Worm (Caenorhabditis elegans) whole organism, late embryonic: ENCODE results near the gene faah-3.

Experiments
- C08G9.2 ChIP-seq: sonication (generic microtip); optimal IDR thresholded peaks from 2 replicates; lab custom pipeline; 2016; ENCODE audit warnings: mild to moderate bottlenecking, missing genetic modification characterization, moderate library complexity, missing compliant biosample characterization
- C38D4.7 ChIP-seq: fragments of 200-800 bp; sonication (Bioruptor generic); optimal IDR thresholded peaks from 2 replicates; lab custom pipeline; 2018; ENCODE audit warnings: mild to moderate bottlenecking, missing genetic modification characterization, moderate library complexity, missing compliant biosample characterization
- F13H6.1 ChIP-seq: sonication (generic microtip); optimal IDR thresholded peaks from 2 replicates; lab custom pipeline; 2016; ENCODE audit warnings: missing genetic modification characterization, missing compliant biosample characterization
- K09A11.1 ChIP-seq: sonication (generic microtip); optimal IDR thresholded peaks from 2 replicates; lab custom pipeline; 2017; ENCODE audit warnings: antibody characterized with exemption, mild to moderate bottlenecking, missing genetic modification characterization, missing compliant biosample characterization; ENCODE audit not compliant: insufficient read depth
- Y22D7AL.16 ChIP-seq: sonication (generic microtip); optimal IDR thresholded peaks from 2 replicates; lab custom pipeline; 2016; ENCODE audit warnings: missing genetic modification characterization, missing compliant biosample characterization
- ama-1 ChIP-seq: fragments of 150-350 bp; optimal IDR thresholded peaks from 2 replicates; lab custom pipeline; 2014
- ceh-14 ChIP-seq: sonication (generic microtip); optimal IDR thresholded peaks from 2 replicates; lab custom pipeline; 2016; ENCODE audit warnings: missing genotype, missing genetic modification characterization, missing compliant biosample characterization
- ceh-18 ChIP-seq: sonication (generic microtip); optimal IDR thresholded peaks from 2 replicates; lab custom pipeline; 2016; ENCODE audit warnings: missing genetic modification characterization, missing compliant biosample characterization
- ceh-24 ChIP-seq: sonication (generic microtip); optimal IDR thresholded peaks from 2 replicates; lab custom pipeline; 2016; ENCODE audit warnings: mild to moderate bottlenecking, missing genetic modification characterization, missing compliant biosample characterization
- ceh-31 ChIP-seq: sonication (generic microtip); optimal IDR thresholded peaks from 2 replicates; lab custom pipeline; 2016; ENCODE audit warnings: missing genetic modification characterization, missing compliant biosample characterization
- ceh-34 ChIP-seq: sonication (generic microtip); optimal IDR thresholded peaks from 2 replicates; lab custom pipeline; 2016; ENCODE audit warnings: mild to moderate bottlenecking, missing genetic modification characterization, missing compliant biosample characterization
- ceh-6 ChIP-seq: fragments of 200-800 bp; sonication (Bioruptor generic); optimal IDR thresholded peaks from 2 replicates; lab custom pipeline; 2018; ENCODE audit warnings: mild to moderate bottlenecking, missing genetic modification characterization, missing compliant biosample characterization
- dve-1 ChIP-seq: sonication (generic microtip); optimal IDR thresholded peaks from 2 replicates; lab custom pipeline; 2017; ENCODE audit warnings: antibody characterized with exemption, mild to moderate bottlenecking, missing genetic modification characterization, missing compliant biosample characterization
- elt-4 ChIP-seq: sonication (generic microtip); optimal IDR thresholded peaks from 2 replicates; lab custom pipeline; 2016; ENCODE audit warnings: missing genetic modification characterization, missing compliant biosample characterization
- ets-4 ChIP-seq: sonication (generic microtip); optimal IDR thresholded peaks from 2 replicates; lab custom pipeline; 2016; ENCODE audit warnings: missing genetic modification characterization, missing compliant biosample characterization
- eyg-1 ChIP-seq: sonication (generic microtip); optimal IDR thresholded peaks from 2 replicates; lab custom pipeline; 2016; ENCODE audit warnings: missing genotype, missing genetic modification characterization, missing compliant biosample characterization
- fax-1 ChIP-seq: sonication (generic microtip); optimal IDR thresholded peaks from 2 replicates; lab custom pipeline; 2016; ENCODE audit warnings: missing genotype, missing genetic modification characterization, missing compliant biosample characterization
- hlh-30 ChIP-seq: sonication (generic microtip); optimal IDR thresholded peaks from 2 replicates; lab custom pipeline; 2017; ENCODE audit warnings: antibody characterized with exemption, missing genetic modification characterization, missing compliant biosample characterization; ENCODE audit not compliant: insufficient read depth
- hlh-6 ChIP-seq: sonication (generic microtip); optimal IDR thresholded peaks from 2 replicates; lab custom pipeline; 2016; ENCODE audit warnings: missing genotype, missing genetic modification characterization, missing compliant biosample characterization
- hlh-8 ChIP-seq: sonication (generic microtip); optimal IDR thresholded peaks from 2 replicates; lab custom pipeline; 2016; ENCODE audit warnings: missing genotype, missing genetic modification characterization, missing compliant biosample characterization
- lim-6 ChIP-seq: sonication (generic microtip); optimal IDR thresholded peaks from 2 replicates; lab custom pipeline; 2016; ENCODE audit warnings: missing genetic modification characterization, missing compliant biosample characterization
- lin-11 ChIP-seq: fragments of 200-800 bp; sonication (Bioruptor generic); optimal IDR thresholded peaks from 2 replicates; lab custom pipeline; 2018; ENCODE audit warnings: mild to moderate bottlenecking, missing genetic modification characterization, missing compliant biosample characterization
- nfya-1 ChIP-seq: sonication (generic microtip); optimal IDR thresholded peaks from 2 replicates; lab custom pipeline; 2017; ENCODE audit warnings: missing genetic modification characterization, mild to moderate bottlenecking, missing compliant biosample characterization, antibody characterized with exemption, moderate library complexity
- nhr-232 ChIP-seq: sonication (generic microtip); optimal IDR thresholded peaks from 2 replicates; lab custom pipeline; 2016; ENCODE audit warnings: missing genetic modification characterization, missing compliant biosample characterization
- npax-4 ChIP-seq: sonication (generic microtip); optimal IDR thresholded peaks from 2 replicates; lab custom pipeline; 2016; ENCODE audit warnings: missing genetic modification characterization, missing compliant biosample characterization
- odd-2 ChIP-seq: sonication (generic microtip); optimal IDR thresholded peaks from 2 replicates; lab custom pipeline; 2017; ENCODE audit warnings: antibody characterized with exemption, mild to moderate bottlenecking, missing genetic modification characterization, missing compliant biosample characterization
- pat-9 ChIP-seq: fragments of 200-800 bp; sonication (Bioruptor generic); optimal IDR thresholded peaks from 2 replicates; lab custom pipeline; 2018; ENCODE audit warnings: mild to moderate bottlenecking, missing genetic modification characterization, moderate library complexity, missing compliant biosample characterization
- pha-4 ChIP-seq: fragments of 150-350 bp; optimal IDR thresholded peaks from 2 replicates; lab custom pipeline; 2018; ENCODE audit warnings: missing biosample characterization, missing genetic modification reagents, missing genetic modification characterization
- pqm-1 ChIP-seq: sonication (generic microtip); optimal IDR thresholded peaks from 2 replicates; lab custom pipeline; 2016; ENCODE audit warnings: missing genetic modification characterization, missing compliant biosample characterization
- pros-1 ChIP-seq: fragments of 150-350 bp; optimal IDR thresholded peaks from 2 replicates; lab custom pipeline; 2014; ENCODE audit warnings: missing biosample characterization, missing genetic modification reagents, missing genetic modification characterization
- rnt-1 ChIP-seq: sonication (generic microtip); optimal IDR thresholded peaks from 2 replicates; lab custom pipeline; 2016; ENCODE audit warnings: missing genetic modification characterization, missing compliant biosample characterization
- sdc-2 ChIP-seq: sonication (generic microtip); optimal IDR thresholded peaks from 2 replicates; lab custom pipeline; 2016; ENCODE audit warnings: missing genotype, missing genetic modification characterization, missing compliant biosample characterization
- sox-4 ChIP-seq: sonication (generic microtip); optimal IDR thresholded peaks from 2 replicates; lab custom pipeline; 2017; ENCODE audit warnings: mild to moderate bottlenecking, missing genetic modification characterization, inconsistent platforms, missing compliant biosample characterization
- syd-9 ChIP-seq: sonication (generic microtip); optimal IDR thresholded peaks from 2 replicates; lab custom pipeline; 2016; ENCODE audit warnings: mild to moderate bottlenecking, missing genetic modification characterization, moderate library complexity, missing compliant biosample characterization
- tbx-2 ChIP-seq: sonication (generic microtip); optimal IDR thresholded peaks from 2 replicates; lab custom pipeline; 2016; ENCODE audit warnings: missing genetic modification characterization, missing compliant biosample characterization
- ttx-3 ChIP-seq: sonication (generic microtip); optimal IDR thresholded peaks from 2 replicates; lab custom pipeline; 2016; ENCODE audit warnings: missing genetic modification reagents, missing genetic modification characterization, missing compliant biosample characterization
- unc-42 ChIP-seq: sonication (generic microtip); optimal IDR thresholded peaks from 2 replicates; lab custom pipeline; 2016; ENCODE audit warnings: missing genotype, missing genetic modification characterization, missing compliant biosample characterization
- unc-55 ChIP-seq: sonication (generic microtip); optimal IDR thresholded peaks from 2 replicates; lab custom pipeline; 2017; ENCODE audit warnings: missing biosample characterization, missing genetic modification reagents, missing genetic modification characterization
- zip-5 ChIP-seq: sonication (generic microtip); optimal IDR thresholded peaks from 2 replicates; lab custom pipeline; 2016; ENCODE audit warnings: missing genetic modification characterization, missing compliant biosample characterization
- ztf-16 ChIP-seq: sonication (generic microtip); optimal IDR thresholded peaks from 2 replicates; lab custom pipeline; 2017; ENCODE audit warnings: missing genetic modification characterization, missing compliant biosample characterization

Gene faah-3

DNA sequence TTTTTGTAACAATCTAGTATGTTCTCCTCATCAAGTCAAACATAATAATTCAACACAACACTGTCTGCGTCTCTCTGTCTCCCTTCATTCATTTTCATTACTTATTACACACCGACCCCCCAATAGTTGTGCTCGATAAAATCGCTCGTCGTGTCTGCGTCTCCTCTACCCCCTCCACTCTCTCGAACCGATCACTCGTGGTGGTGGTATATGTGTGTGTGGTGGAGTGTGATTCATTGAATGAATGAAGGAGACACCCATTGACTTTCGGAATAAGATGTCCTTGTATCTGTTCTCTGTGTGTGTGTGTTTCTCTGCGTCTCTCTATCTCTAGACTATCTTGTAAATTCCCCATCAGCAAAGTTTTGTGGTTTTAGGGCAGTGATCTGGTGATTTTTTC, 12.4 kb upstream of the faah-3 start:
- no peak for TF ChIP-seq sdc-2 (tag; lab: Kevin White, UChicago)
- TF ChIP-seq nfya-1: peak; percentile 82
- peak; percentile 92 for TF ChIP-seq rnt-1 (tag; lab: Kevin White, UChicago)
- TF ChIP-seq ceh-34 (tag; lab: Kevin White, UChicago): peak; percentile 2
- TF ChIP-seq pqm-1 (tag; lab: Kevin White, UChicago): no peak
- TF ChIP-seq pat-9 (tag; lab: Kevin White, UChicago): peak; percentile 18
- TF ChIP-seq ceh-18 (tag; lab: Kevin White, UChicago): peak; percentile 55
- no peak for TF ChIP-seq odd-2 (tag; lab: Kevin White, UChicago)
- TF ChIP-seq tbx-2 (tag; lab: Kevin White, UChicago): peak; percentile 61
- TF ChIP-seq lim-6: no peak
- TF ChIP-seq hlh-30 (tag; lab: Kevin White, UChicago): peak; percentile 90
- peak; percentile 36 for TF ChIP-seq dve-1
- TF ChIP-seq unc-55 (GFP tag; lab: Kevin White, UChicago): peak; percentile 45
- peak; percentile 62 for TF ChIP-seq ceh-31 (tag; lab: Kevin White, UChicago)

ce11 chrIV:953136-953535, 7.7 kb upstream of the faah-3 start:
- TF ChIP-seq hlh-8 (tag; lab: Kevin White, UChicago): no peak
- no peak for TF ChIP-seq npax-4 (tag; lab: Kevin White, UChicago)
- no peak for TF ChIP-seq rnt-1 (tag; lab: Kevin White, UChicago)
- TF ChIP-seq ceh-14 (tag; lab: Kevin White, UChicago): no peak
- TF ChIP-seq pha-4: no peak
- TF ChIP-seq ztf-16 (tag; lab: Kevin White, UChicago): no peak
- TF ChIP-seq Y22D7AL.16 (tag; lab: Kevin White, UChicago): no peak
- no peak for TF ChIP-seq zip-5
- no peak for TF ChIP-seq ttx-3
- no peak for TF ChIP-seq eyg-1
- TF ChIP-seq dve-1: no peak
- TF ChIP-seq ceh-6 (GFP tag; lab: Kevin White, UChicago): no peak
- TF ChIP-seq ets-4 (tag; lab: Kevin White, UChicago): no peak
- TF ChIP-seq syd-9 (tag; lab: Kevin White, UChicago): no peak
- TF ChIP-seq unc-42 (tag; lab: Kevin White, UChicago): no peak
- TF ChIP-seq ceh-18 (tag; lab: Kevin White, UChicago): no peak
- no peak for TF ChIP-seq pros-1
- TF ChIP-seq C38D4.7 (GFP tag; lab: Kevin White, UChicago): no peak
- TF ChIP-seq, all 69 proteins: peak for 0

- no peak for TF ChIP-seq Y22D7AL.16 (tag; lab: Kevin White, UChicago)
- TF ChIP-seq unc-42 (tag; lab: Kevin White, UChicago): peak; percentile 65
Observed at ce11 chrIV:951569-951968, 6.1 kb upstream of the faah-3 start.

DNA sequence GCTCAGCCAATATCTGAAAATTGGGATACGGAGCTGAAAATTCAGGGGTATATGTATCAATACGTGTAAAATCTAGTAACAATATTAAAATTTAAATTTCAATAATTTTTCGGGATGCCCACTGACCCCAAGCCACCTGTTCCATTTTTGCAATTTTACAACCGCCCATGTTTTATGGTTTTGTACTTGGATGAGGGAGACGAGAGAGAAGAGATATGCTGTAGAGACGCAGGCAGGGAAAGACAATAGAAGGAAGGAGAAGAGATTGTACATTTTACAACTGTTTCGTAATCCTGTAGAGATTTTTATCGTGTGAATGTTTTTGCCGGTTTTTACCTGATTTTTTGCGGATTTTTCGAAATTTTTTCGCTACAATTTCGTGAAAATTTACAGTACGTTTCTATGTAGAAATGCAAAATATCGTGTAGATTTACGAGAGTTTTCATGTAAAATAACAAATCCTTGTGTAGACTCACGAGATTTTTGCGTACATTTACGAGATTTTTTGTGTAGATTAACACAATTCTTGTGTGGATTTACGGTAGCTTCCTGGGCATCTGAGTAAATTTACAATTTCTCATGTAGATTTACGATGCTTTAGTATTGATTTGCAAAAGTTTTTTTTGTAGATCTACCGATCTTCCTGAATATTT, 4.6 kb upstream of the faah-3 start:
- TF ChIP-seq Y22D7AL.16 (tag; lab: Kevin White, UChicago) (no peak), ama-1 (no peak), hlh-6 (no peak), elt-4 (no peak), lin-11 (no peak), ceh-34 (tag; lab: Kevin White, UChicago) (no peak), K09A11.1 (tag; lab: Kevin White, UChicago) (no peak), hlh-8 (tag; lab: Kevin White, UChicago) (no peak)

- TF ChIP-seq nhr-232: no peak
- no peak for TF ChIP-seq sox-4 (tag; lab: Kevin White, UChicago)
- no peak for TF ChIP-seq hlh-30 (tag; lab: Kevin White, UChicago)
- TF ChIP-seq C08G9.2: no peak
- TF ChIP-seq fax-1 (tag; lab: Kevin White, UChicago): no peak
- no peak for TF ChIP-seq zip-5
- no peak for TF ChIP-seq ets-4 (tag; lab: Kevin White, UChicago)
- TF ChIP-seq ceh-6 (GFP tag; lab: Kevin White, UChicago): no peak
- no peak for TF ChIP-seq ceh-24
- no peak for TF ChIP-seq ceh-14 (tag; lab: Kevin White, UChicago)
- no peak for TF ChIP-seq F13H6.1
Observed at ce11 chrIV:935725-936124, 9.7 kb downstream of the faah-3 start, which contains the start of gene F58H7.1. F58H7.1 (minus strand) TSS chrIV:935825.
